Worm (Caenorhabditis elegans) whole organism, young adult: ENCODE results near the gene nlp-43.

ENCODE experiments used
- B0035.1 ChIP-seq: sonication (generic microtip); optimal IDR thresholded peaks from 2 replicates; lab custom pipeline; 2016; ENCODE audit warnings: missing genetic modification characterization, mild to moderate bottlenecking, missing compliant biosample characterization, missing genotype, missing genetic modification reagents
- C17E4.6 ChIP-seq: fragments of 200-800 bp; sonication (Bioruptor generic); IDR thresholded peaks from 2 replicates; pipeline ENCODE4 v1.3.6; 2022; ENCODE audit warnings: missing genetic modification reagents, missing genetic modification characterization, missing compliant biosample characterization
- D2030.7 ChIP-seq: fragments of 200-800 bp; sonication (Bioruptor generic); IDR thresholded peaks from 2 replicates; pipeline ENCODE4 v1.3.6; 2022; ENCODE audit warnings: missing genetic modification reagents, missing genetic modification characterization, missing compliant biosample characterization
- F22D6.2 ChIP-seq: sonication (generic microtip); optimal IDR thresholded peaks from 2 replicates; lab custom pipeline; 2016; ENCODE audit warnings: mild to moderate bottlenecking, missing genetic modification characterization, missing compliant biosample characterization
- F23B12.7 ChIP-seq: sonication (generic microtip); optimal IDR thresholded peaks from 2 replicates; lab custom pipeline; 2017; ENCODE audit warnings: missing genetic modification characterization, mild to moderate bottlenecking, missing compliant biosample characterization, antibody characterized with exemption, moderate library complexity; ENCODE audit not compliant: insufficient read depth
- F52B5.7 ChIP-seq: sonication (generic microtip); optimal IDR thresholded peaks from 2 replicates; lab custom pipeline; 2016; ENCODE audit warnings: mild to moderate bottlenecking, missing genetic modification characterization, missing compliant biosample characterization
- F57A8.1 ChIP-seq: fragments of 200-800 bp; sonication (Bioruptor generic); optimal IDR thresholded peaks from 2 replicates; lab custom pipeline; 2018; ENCODE audit warnings: mild to moderate bottlenecking, missing genetic modification characterization, moderate library complexity, missing compliant biosample characterization
- Y53F4B.3 ChIP-seq: fragments of 200-800 bp; sonication (Bioruptor generic); IDR thresholded peaks from 2 replicates; pipeline ENCODE4 v1.3.6; 2022; ENCODE audit warnings: missing genetic modification reagents, missing genetic modification characterization, missing compliant biosample characterization
- Y53G8AR.9 ChIP-seq: fragments of 200-800 bp; sonication (Bioruptor generic); conservative IDR thresholded peaks from 2 replicates; pipeline ENCODE4 v1.3.6; 2022; ENCODE audit warnings: missing genetic modification reagents, missing genetic modification characterization, missing compliant biosample characterization
- Y67H2A.10 ChIP-seq: fragments of 200-800 bp; sonication (Bioruptor generic); conservative IDR thresholded peaks from 2 replicates; pipeline ENCODE4 v1.3.6; 2022; ENCODE audit warnings: missing genetic modification reagents, missing genetic modification characterization, missing compliant biosample characterization
- Y95B8A.8 ChIP-seq: fragments of 200-800 bp; sonication (Bioruptor generic); IDR thresholded peaks from 2 replicates; pipeline ENCODE4 v1.3.6; 2022; ENCODE audit warnings: missing genetic modification reagents, missing genetic modification characterization, missing compliant biosample characterization
- ZK185.1 ChIP-seq: sonication (generic microtip); optimal IDR thresholded peaks from 2 replicates; lab custom pipeline; 2016; ENCODE audit warnings: mild to moderate bottlenecking, missing genetic modification characterization, missing compliant biosample characterization; ENCODE audit not compliant: poor library complexity, severe bottlenecking
- akir-1 ChIP-seq: fragments of 200-800 bp; sonication (Bioruptor generic); optimal IDR thresholded peaks from 2 replicates; lab custom pipeline; 2018; ENCODE audit warnings: mild to moderate bottlenecking, missing genetic modification characterization, moderate library complexity, missing compliant biosample characterization
- attf-3 ChIP-seq: fragments of 200-800 bp; sonication (Bioruptor generic); conservative IDR thresholded peaks from 2 replicates; pipeline ENCODE4 v1.3.6; 2022; ENCODE audit warnings: missing genetic modification reagents, missing genetic modification characterization, missing compliant biosample characterization
- attf-5 ChIP-seq: fragments of 200-800 bp; sonication (Bioruptor generic); optimal IDR thresholded peaks from 2 replicates; lab custom pipeline; 2018; ENCODE audit warnings: mild to moderate bottlenecking, missing genetic modification characterization, missing compliant biosample characterization
- ccch-3 ChIP-seq: fragments of 200-800 bp; sonication (Bioruptor generic); optimal IDR thresholded peaks from 2 replicates; lab custom pipeline; 2018; ENCODE audit warnings: mild to moderate bottlenecking, missing genetic modification characterization, missing compliant biosample characterization
- ceh-27 ChIP-seq: fragments of 200-800 bp; sonication (Bioruptor generic); optimal IDR thresholded peaks from 2 replicates; lab custom pipeline; 2018; ENCODE audit warnings: mild to moderate bottlenecking, missing genetic modification characterization, moderate library complexity, missing compliant biosample characterization
- ceh-58 ChIP-seq: fragments of 200-800 bp; sonication (Bioruptor generic); IDR thresholded peaks from 2 replicates; pipeline ENCODE4 v1.3.6; 2022; ENCODE audit warnings: missing genetic modification characterization, missing compliant biosample characterization
- dox-1 ChIP-seq: fragments of 200-800 bp; sonication (Bioruptor generic); IDR thresholded peaks from 2 replicates; pipeline ENCODE4 v1.3.6; 2022; ENCODE audit warnings: missing genetic modification reagents, missing genetic modification characterization, missing compliant biosample characterization
- dpl-1 ChIP-seq: fragments of 150-350 bp; optimal IDR thresholded peaks from 2 replicates; lab custom pipeline; 2014; ENCODE audit warnings: missing biosample characterization, missing genetic modification reagents, missing genetic modification characterization
- efl-1 ChIP-seq: fragments of 150-350 bp; optimal IDR thresholded peaks from 2 replicates; lab custom pipeline; 2014; ENCODE audit warnings: missing biosample characterization, missing genetic modification reagents, missing genetic modification characterization
- egl-18 ChIP-seq: fragments of 200-800 bp; sonication (Bioruptor generic); IDR thresholded peaks from 2 replicates; pipeline ENCODE4 v1.3.6; 2022; ENCODE audit warnings: missing genetic modification reagents, missing genetic modification characterization, missing compliant biosample characterization
- egrh-3 ChIP-seq: fragments of 200-800 bp; sonication (Bioruptor generic); IDR thresholded peaks from 2 replicates; pipeline ENCODE4 v1.3.6; 2022; ENCODE audit warnings: missing genetic modification reagents, missing genetic modification characterization, missing compliant biosample characterization
- ekl-4 ChIP-seq: fragments of 200-800 bp; sonication (Bioruptor generic); IDR thresholded peaks from 2 replicates; pipeline ENCODE4 v1.3.6; 2022; ENCODE audit warnings: missing genetic modification reagents, missing genetic modification characterization, missing compliant biosample characterization
- ets-4 ChIP-seq: fragments of 200-800 bp; sonication (Bioruptor generic); optimal IDR thresholded peaks from 2 replicates; lab custom pipeline; 2018; ENCODE audit warnings: mild to moderate bottlenecking, missing genetic modification characterization, missing compliant biosample characterization
- gei-17 ChIP-seq: fragments of 200-800 bp; sonication (Bioruptor generic); optimal IDR thresholded peaks from 2 replicates; lab custom pipeline; 2018; ENCODE audit warnings: mild to moderate bottlenecking, missing genetic modification characterization, missing compliant biosample characterization
- hlh-12 ChIP-seq: sonication (generic microtip); optimal IDR thresholded peaks from 2 replicates; lab custom pipeline; 2016; ENCODE audit warnings: missing genetic modification characterization, missing compliant biosample characterization
- lag-1 ChIP-seq: fragments of 200-800 bp; sonication (Bioruptor generic); IDR thresholded peaks from 2 replicates; pipeline ENCODE4 v1.3.6; 2022; ENCODE audit warnings: missing genetic modification reagents, missing genetic modification characterization, missing compliant biosample characterization
- lin-26 ChIP-seq: fragments of 200-800 bp; sonication (Bioruptor generic); IDR thresholded peaks from 2 replicates; pipeline ENCODE4 v1.3.6; 2022; ENCODE audit warnings: missing genetic modification reagents, missing genetic modification characterization, missing compliant biosample characterization
- lin-54 ChIP-seq: fragments of 200-800 bp; sonication (Bioruptor generic); optimal IDR thresholded peaks from 2 replicates; lab custom pipeline; 2018; ENCODE audit warnings: mild to moderate bottlenecking, missing genetic modification characterization, missing compliant biosample characterization
- madf-10 ChIP-seq: sonication (generic microtip); optimal IDR thresholded peaks from 2 replicates; lab custom pipeline; 2016; ENCODE audit warnings: mild to moderate bottlenecking, missing genetic modification characterization, missing compliant biosample characterization
- madf-3 ChIP-seq: fragments of 200-800 bp; sonication (Bioruptor generic); IDR thresholded peaks from 2 replicates; pipeline ENCODE4 v1.3.6; 2022; ENCODE audit warnings: missing genetic modification reagents, missing genetic modification characterization, missing compliant biosample characterization
- nhr-120 ChIP-seq: fragments of 200-800 bp; sonication (Bioruptor generic); IDR thresholded peaks from 2 replicates; pipeline ENCODE4 v1.3.6; 2022; ENCODE audit warnings: missing genetic modification characterization, missing compliant biosample characterization
- nhr-90 ChIP-seq: sonication (generic microtip); optimal IDR thresholded peaks from 2 replicates; lab custom pipeline; 2016; ENCODE audit warnings: missing genotype, mild to moderate bottlenecking, missing genetic modification characterization, missing compliant biosample characterization
- repo-1 ChIP-seq: sonication (generic microtip); optimal IDR thresholded peaks from 2 replicates; lab custom pipeline; 2017; ENCODE audit warnings: mild to moderate bottlenecking, missing genetic modification characterization, missing compliant biosample characterization
- rpc-1 ChIP-seq, 2 experiments: fragments of 150-350 bp in 1 of 2; sonication (generic microtip) in 1 of 2; optimal IDR thresholded peaks; 2 replicates each; lab custom pipeline; 2014 to 2018; ENCODE audit warnings: missing biosample characterization in 1 of 2, missing genetic modification characterization in 1 of 2, missing genetic modification reagents in 1 of 2, missing genotype in 1 of 2
- sdz-38 ChIP-seq: sonication (generic microtip); optimal IDR thresholded peaks from 2 replicates; lab custom pipeline; 2016; ENCODE audit warnings: missing genotype, missing genetic modification characterization, missing compliant biosample characterization
- snpc-1.3 ChIP-seq: sonication (generic microtip); optimal IDR thresholded peaks from 2 replicates; lab custom pipeline; 2017; ENCODE audit warnings: missing genetic modification characterization, mild to moderate bottlenecking, missing compliant biosample characterization, antibody characterized with exemption, moderate library complexity, missing genotype, missing genetic modification reagents; ENCODE audit not compliant: insufficient read depth
- snpc-3.4 ChIP-seq: sonication (generic microtip); optimal IDR thresholded peaks from 2 replicates; lab custom pipeline; 2017; ENCODE audit warnings: missing genetic modification characterization, mild to moderate bottlenecking, missing compliant biosample characterization, antibody characterized with exemption, moderate library complexity, missing genotype, missing genetic modification reagents
- snpc-4 ChIP-seq, 5 experiments: fragments of 150-350 bp in 1 of 5; sonication (generic microtip) in 4 of 5; optimal IDR thresholded peaks; 2 replicates each; lab custom pipeline; 2014 to 2018; ENCODE audit warnings: missing genetic modification characterization in 5 of 5, missing biosample characterization in 3 of 5, antibody characterized with exemption in 2 of 5, mild to moderate bottlenecking in 2 of 5, missing compliant biosample characterization in 2 of 5, missing genotype in 2 of 5, moderate library complexity in 2 of 5, missing genetic modification reagents in 1 of 5
- sptf-2 ChIP-seq: fragments of 200-800 bp; sonication (Bioruptor generic); optimal IDR thresholded peaks from 2 replicates; lab custom pipeline; 2018; ENCODE audit warnings: mild to moderate bottlenecking, missing genetic modification characterization, missing compliant biosample characterization
- unc-130 ChIP-seq: sonication (generic microtip); optimal IDR thresholded peaks from 2 replicates; lab custom pipeline; 2016; ENCODE audit warnings: missing genetic modification reagents, missing genetic modification characterization, missing compliant biosample characterization
- ztf-26 ChIP-seq: sonication (generic microtip); optimal IDR thresholded peaks from 2 replicates; lab custom pipeline; 2017; ENCODE audit warnings: missing genetic modification characterization, missing compliant biosample characterization

The nlp-43 gene

ce11 chrIII:5013915-5014346 lies 28.3 kb upstream of the nlp-43 start (continued):
- TF ChIP-seq attf-5 (GFP tag; lab: Kevin White, UChicago) (peak; percentile 86), Y95B8A.8 (GFP tag; lab: Robert Waterston, UW) (no peak)

DNA sequence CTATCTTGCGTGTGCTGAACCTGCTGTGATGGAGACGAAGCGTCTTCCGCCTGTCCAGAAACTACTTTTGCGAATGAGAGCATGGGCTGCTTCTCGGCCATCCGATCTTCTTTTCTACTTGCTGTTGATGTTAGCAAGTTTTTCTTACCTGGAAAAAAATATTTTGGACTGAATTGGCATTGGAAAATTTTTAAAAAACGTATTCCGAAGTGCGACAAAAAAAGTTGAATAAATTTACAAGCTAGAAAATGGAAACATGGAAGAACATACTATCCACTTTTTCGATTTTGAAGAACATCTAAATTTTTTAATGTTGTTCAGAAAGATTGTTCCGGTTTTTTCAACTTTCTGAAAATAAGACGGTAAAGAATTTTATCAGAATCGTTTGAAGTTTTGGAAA lies 24.7 kb upstream of the nlp-43 start, which contains the start of gene larp-1:
larp-1 (minus strand) TSS at position 101 of the 400 bp plus-strand sequence.
- TF ChIP-seq madf-3 (GFP tag; lab: Robert Waterston, UW) (0 out of 2 replicates have a peak, but pooled peaks have one; percentile 16), attf-3 (GFP tag; lab: Robert Waterston, UW) (no peak), akir-1 (no peak)

- TF ChIP-seq gei-17 (GFP tag; lab: Kevin White, UChicago): peak; percentile 85
- TF ChIP-seq efl-1 (GFP tag; lab: Kevin White, UChicago): peak; percentile 79
- TF ChIP-seq dox-1: peak; percentile 99
- no peak for TF ChIP-seq hlh-12
- peak; percentile 98 for TF ChIP-seq ekl-4
- TF ChIP-seq nhr-120 (GFP tag; lab: Robert Waterston, UW): no peak
- TF ChIP-seq lin-26 (GFP tag; lab: Robert Waterston, UW): peak; percentile 89
- peak; percentile 91 for TF ChIP-seq sptf-2 (GFP tag; lab: Kevin White, UChicago)
- peak; percentile 89 for TF ChIP-seq Y67H2A.10 (GFP tag; lab: Robert Waterston, UW)
- TF ChIP-seq F23B12.7 (tag; lab: Kevin White, UChicago): peak; percentile 98
- peak; percentile 98 for TF ChIP-seq lin-54 (GFP tag; lab: Kevin White, UChicago)
- peak; percentile 97 for TF ChIP-seq ztf-26
- TF ChIP-seq sdz-38 (tag; lab: Kevin White, UChicago): no peak
- peak; percentile 96 for TF ChIP-seq snpc-3.4
- TF ChIP-seq unc-130 (GFP tag; lab: Kevin White, UChicago): peak; percentile 96
- TF ChIP-seq ccch-3 (GFP tag; lab: Kevin White, UChicago): no peak
- TF ChIP-seq snpc-1.3 (tag; lab: Kevin White, UChicago): peak; percentile 96
- peak; percentile 89 for TF ChIP-seq B0035.1
- TF ChIP-seq D2030.7 (GFP tag; lab: Robert Waterston, UW): peak; percentile 96
- TF ChIP-seq Y53F4B.3 (GFP tag; lab: Robert Waterston, UW): peak; percentile 88
- TF ChIP-seq egrh-3 (GFP tag; lab: Robert Waterston, UW): peak; percentile 64
- peak; percentile 96 for TF ChIP-seq repo-1 (tag; lab: Kevin White, UChicago)
- TF ChIP-seq ceh-58 (GFP tag; lab: Robert Waterston, UW): no peak
- TF ChIP-seq F57A8.1 (GFP tag; lab: Kevin White, UChicago): peak; percentile 80
- peak; percentile 92 for TF ChIP-seq nhr-90 (tag; lab: Kevin White, UChicago)
- peak; percentile 98 for TF ChIP-seq Y53G8AR.9 (GFP tag; lab: Robert Waterston, UW)
- TF ChIP-seq F22D6.2 (tag; lab: Kevin White, UChicago): peak; percentile 87
- peak; percentile 3 for TF ChIP-seq rpc-1 (optimal IDR thresholded peaks at IDR 0.05; lab: Kevin White, UChicago)
- TF ChIP-seq rpc-1 (tag; optimal IDR thresholded peaks at IDR 0.05; lab: Kevin White, UChicago): peak; percentile 6
- TF ChIP-seq ceh-27 (GFP tag; lab: Kevin White, UChicago): peak; percentile 99
- peak; percentile 67 for TF ChIP-seq F52B5.7 (tag; lab: Kevin White, UChicago)
- no peak for TF ChIP-seq lag-1 (GFP tag; lab: Robert Waterston, UW)
- TF ChIP-seq dpl-1 (GFP tag; lab: Kevin White, UChicago): peak; percentile 86
- TF ChIP-seq ets-4: peak; percentile 97
- TF ChIP-seq ZK185.1 (tag; lab: Kevin White, UChicago): peak; percentile 96
- TF ChIP-seq egl-18 (GFP tag; lab: Robert Waterston, UW): peak; percentile 86
- TF ChIP-seq madf-3 (GFP tag; lab: Robert Waterston, UW): peak; percentile 96
- peak; percentile 93 for TF ChIP-seq madf-10 (tag; lab: Kevin White, UChicago)
- peak; percentile 80 for TF ChIP-seq snpc-4 (GFP tag; optimal IDR thresholded peaks at IDR 0.05; lab: Kevin White, UChicago)
- peak; percentile 86 to 93 (median 90) for TF ChIP-seq snpc-4 (tag; optimal IDR thresholded peaks at IDR 0.05; lab: Kevin White, UChicago)
- peak; percentile 96 for TF ChIP-seq C17E4.6 (GFP tag; lab: Robert Waterston, UW)
Observed at ce11 chrIII:5018116-5018689, 24.0 kb upstream of the nlp-43 start, which contains the start of gene wip-1. wip-1 (plus strand) TSS chrIII:5018639.
